Fruit fly (Drosophila melanogaster): ENCODE results near the gene CG31220.
A peak's percentile ranks its signal among the peaks of the same experiment; 100 is the strongest.

CG31220 gene

dm6 chr3R:19620953-19621352 lies 27.3 kb upstream of the CG31220 start (continued):
- TF ChIP-seq Myb (GFP tag; optimal IDR thresholded peaks at IDR 0.05) (no peak), CG7786 (GFP tag; optimal IDR thresholded peaks at IDR 0.05) (no peak), Lim3 (GFP tag; IDR thresholded peaks at IDR 0.05) (no peak), prd (optimal IDR thresholded peaks at IDR 0.05) (no peak), prd (GFP tag; IDR thresholded peaks at IDR 0.05) (no peak), CG4730 (GFP tag; IDR thresholded peaks at IDR 0.05) (no peak), CG4617 (GFP tag; optimal IDR thresholded peaks at IDR 0.05; ENCODE audit: borderline replicate concordance) (no peak), BtbVII (GFP tag; optimal IDR thresholded peaks at IDR 0.05) (no peak), E2f2 (GFP tag; IDR thresholded peaks at IDR 0.05) (no peak; the same call in 1 of the 2 replicates), CG17829 (tag; optimal IDR thresholded peaks at IDR 0.05) (no peak), CoRest (tag; optimal IDR thresholded peaks at IDR 0.05) (no peak), Rfx (GFP tag; IDR thresholded peaks at IDR 0.05) (peak; percentile 22; the same call in 1 of the 2 replicates), grn (GFP tag; optimal IDR thresholded peaks at IDR 0.05) (no peak), psq (GFP tag; optimal IDR thresholded peaks at IDR 0.05) (no peak), Mes4 (GFP tag; optimal IDR thresholded peaks at IDR 0.05) (no peak), MBD-R2 (GFP tag; IDR thresholded peaks at IDR 0.05) (0 out of 2 replicates have a peak, but pooled peaks have one; percentile 12), MTF-1 (GFP tag; optimal IDR thresholded peaks at IDR 0.05; ENCODE audit: borderline replicate concordance) (no peak), Xbp1 (GFP tag; optimal IDR thresholded peaks at IDR 0.05) (no peak), Bteb2 (GFP tag; optimal IDR thresholded peaks at IDR 0.05) (no peak), CG14441 (GFP tag; IDR thresholded peaks at IDR 0.05) (0 out of 2 replicates have a peak, but pooled peaks have one; percentile 33), CG10543 (GFP tag; optimal IDR thresholded peaks at IDR 0.05) (peak; percentile 90), CG31441 (GFP tag; IDR thresholded peaks at IDR 0.05) (no peak), Elba2 (GFP tag; optimal IDR thresholded peaks at IDR 0.05) (no peak), CG13624 (GFP tag; optimal IDR thresholded peaks at IDR 0.05) (peak; percentile 21), CG10147 (GFP tag; optimal IDR thresholded peaks at IDR 0.05) (no peak), onecut (GFP tag; IDR thresholded peaks at IDR 0.05) (0 out of 2 replicates have a peak, but pooled peaks have one; percentile 5), CG6791 (GFP tag; IDR thresholded peaks at IDR 0.05; ENCODE audit: partially characterized antibody) (no peak), CG18764 (GFP tag; optimal IDR thresholded peaks at IDR 0.05) (no peak), CG7745 (tag; optimal IDR thresholded peaks at IDR 0.05) (no peak), chinmo (GFP tag; IDR thresholded peaks at IDR 0.05; ENCODE audit: partially characterized antibody) (peak; percentile 90; the same call in 3 of the 4 replicates), CG7928 (GFP tag; optimal IDR thresholded peaks at IDR 0.05) (no peak), CG3838 (GFP tag; optimal IDR thresholded peaks at IDR 0.05) (no peak), eyg (GFP tag; optimal IDR thresholded peaks at IDR 0.05) (peak; percentile 17), CG10565 (GFP tag; optimal IDR thresholded peaks at IDR 0.05) (no peak), Bgb (GFP tag; IDR thresholded peaks at IDR 0.05; ENCODE audit: partially characterized antibody) (peak; percentile 46; the same call in 1 of the 2 replicates), crol (GFP tag; IDR thresholded peaks at IDR 0.05) (no peak), hth (optimal IDR thresholded peaks at IDR 0.05) (no peak), CG11723 (GFP tag; optimal IDR thresholded peaks at IDR 0.05) (no peak), Hsf (GFP tag; optimal IDR thresholded peaks at IDR 0.05) (no peak), CG12391 (tag; optimal IDR thresholded peaks at IDR 0.05) (no peak), trem (tag; optimal IDR thresholded peaks at IDR 0.05) (no peak), Aef1 (GFP tag; IDR thresholded peaks at IDR 0.05) (no peak), nmo (GFP tag; optimal IDR thresholded peaks at IDR 0.05) (no peak), Fer1 (GFP tag; optimal IDR thresholded peaks at IDR 0.05) (peak; percentile 32), CG10267 (tag; optimal IDR thresholded peaks at IDR 0.05) (no peak), Hand (GFP tag; optimal IDR thresholded peaks at IDR 0.05) (no peak), CG2129 (GFP tag; IDR thresholded peaks at IDR 0.05; ENCODE audit: partially characterized antibody) (no peak), NC2β (GFP tag; optimal IDR thresholded peaks at IDR 0.05) (no peak), Trl (optimal IDR thresholded peaks at IDR 0.05) (no peak), Trl (GFP tag; optimal IDR thresholded peaks at IDR 0.05) (no peak), insv (GFP tag; optimal IDR thresholded peaks at IDR 0.05) (no peak), CG10366 (GFP tag; IDR thresholded peaks at IDR 0.05) (no peak)
